Fruit fly (Drosophila melanogaster): ENCODE data around the gene Or71a.

dm6 chr3L:15053251-15053650, 25.0 kb downstream of the Or71a start, which contains the start of gene CG43680:
- TF ChIP-seq h (optimal IDR thresholded peaks at IDR 0.05) (no peak), psq (optimal IDR thresholded peaks at IDR 0.05) (no peak), ttk (optimal IDR thresholded peaks at IDR 0.05) (no peak)
